Fruit fly (Drosophila melanogaster) whole organism, wandering third instar larva: ENCODE measurements around the gene CG7631.

ENCODE experiments used
- Hr78 ChIP-seq: fragments of >200 bp; optimal IDR thresholded peaks from 2 replicates; lab custom pipeline; 2017; ENCODE audit warnings: missing biosample characterization, missing genetic modification characterization
- Vsx2 ChIP-seq: fragments of 200-300, 225-300 bp; sonication (Bioruptor generic); optimal IDR thresholded peaks from 2 replicates; lab custom pipeline; 2018; ENCODE audit warnings: missing biosample characterization, missing genetic modification characterization; ENCODE audit not compliant: partially characterized antibody

DNA sequence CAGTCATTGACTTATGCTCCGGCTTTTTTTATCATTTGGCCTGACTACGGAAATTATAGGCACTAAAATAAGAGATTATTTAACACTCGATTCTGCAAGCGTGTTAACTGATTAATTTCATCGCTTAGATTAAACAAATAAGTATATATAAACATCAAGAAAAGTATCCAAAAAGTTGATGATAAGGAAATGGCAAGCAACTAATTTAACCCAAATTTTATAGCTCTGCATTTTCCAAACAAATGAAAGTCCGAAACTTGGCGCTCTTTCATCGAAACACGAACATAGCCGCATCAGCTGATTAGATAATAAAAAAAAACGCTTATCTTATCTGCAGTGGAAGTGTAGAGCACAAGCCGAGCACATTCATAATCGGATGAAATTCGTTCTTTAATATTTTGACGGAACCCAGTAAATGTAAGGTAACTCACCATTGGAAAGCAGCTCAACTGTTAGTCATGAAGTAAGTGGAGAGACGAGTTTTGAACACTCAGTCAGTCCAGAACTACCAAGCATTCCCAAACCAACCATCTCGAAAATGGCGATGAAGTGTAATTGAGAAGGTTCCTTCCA is 1.2 kb downstream of the CG7631 start, which contains the start of gene CG18480:
- TF ChIP-seq Hr78 (no peak), Vsx2 (no peak)
